Worm (Caenorhabditis elegans) whole organism, L2 larva: Measurements from ENCODE around the gene B0024.3.

ENCODE experiments used
- nhr-21 ChIP-seq: fragments of 150-350 bp; optimal IDR thresholded peaks from 2 replicates; lab custom pipeline; 2014; ENCODE audit warnings: missing biosample characterization, missing genetic modification characterization
- unc-39 ChIP-seq: fragments of 150-350 bp; optimal IDR thresholded peaks from 2 replicates; lab custom pipeline; 2014; ENCODE audit warnings: missing biosample characterization, missing genetic modification characterization

DNA sequence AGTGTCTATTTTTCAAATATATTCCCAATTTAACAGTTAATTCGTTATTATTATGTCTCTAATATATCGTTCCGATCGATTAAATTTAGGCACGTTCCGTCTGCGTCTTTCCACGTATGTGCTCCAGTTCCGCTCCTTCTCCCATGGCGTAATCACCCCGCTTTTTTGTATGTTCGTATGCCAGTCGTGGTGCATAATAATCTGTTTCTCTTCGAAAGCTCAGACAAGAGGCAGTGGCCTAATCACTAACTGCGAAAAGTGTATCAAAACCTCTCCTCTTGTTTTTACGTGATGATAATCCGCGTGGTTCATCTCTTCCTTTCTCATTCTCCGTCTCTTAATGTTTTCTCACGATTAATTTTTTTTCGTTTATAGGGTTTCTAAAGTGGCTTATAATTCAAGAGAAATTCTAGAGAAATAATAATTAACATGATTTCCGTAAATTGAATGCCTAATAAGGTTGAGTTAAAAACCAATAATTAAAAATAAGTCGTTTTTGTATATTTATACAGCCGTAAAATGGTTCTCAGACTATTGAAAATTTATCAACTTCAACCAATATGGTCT lies 39.6 kb upstream of the B0024.3 start:
- TF ChIP-seq unc-39 (tag; lab: Kevin White, UChicago) (no peak), nhr-21 (tag; lab: Kevin White, UChicago) (no peak)
